Worm (Caenorhabditis elegans): ENCODE results near the gene pezo-1.

DNA sequence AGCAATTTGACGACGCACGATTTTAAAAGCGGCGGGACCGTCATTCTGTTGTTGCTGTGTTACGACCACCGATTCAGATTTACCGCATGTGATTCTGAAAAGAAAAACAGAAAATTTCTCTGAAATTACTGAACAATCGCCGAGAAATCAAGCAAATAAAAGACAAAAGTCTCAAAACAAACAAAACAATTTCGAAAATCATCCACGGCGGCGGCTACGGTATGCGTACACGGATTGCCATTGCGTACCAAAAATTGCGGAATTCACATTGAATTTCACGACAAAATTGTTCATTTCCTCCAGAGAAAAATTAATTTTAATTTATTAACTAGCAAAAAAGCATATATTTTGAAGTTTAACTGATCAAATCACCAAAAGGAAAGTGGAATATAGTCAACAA, at the start of gene pezo-1:
- TF ChIP-seq tab-1 (GFP tag; IDR thresholded peaks at IDR 0.05): no peak
- no peak for TF ChIP-seq med-1 (GFP tag; optimal IDR thresholded peaks at IDR 0.05; ENCODE audit: insufficient read depth)
- no peak for TF ChIP-seq flt-1 (GFP tag; IDR thresholded peaks at IDR 0.05)
- no peak for TF ChIP-seq T22C8.4 (GFP tag; IDR thresholded peaks at IDR 0.05)
- no peak for TF ChIP-seq cog-1 (tag; optimal IDR thresholded peaks at IDR 0.05)
- no peak for TF ChIP-seq ztf-23 (GFP tag; IDR thresholded peaks at IDR 0.05)
- no peak for TF ChIP-seq ref-1 (GFP tag; conservative IDR thresholded peaks at IDR 0.05)
- TF ChIP-seq ztf-29 (GFP tag; IDR thresholded peaks at IDR 0.05): no peak
- no peak for TF ChIP-seq klf-2 (GFP tag; conservative IDR thresholded peaks at IDR 0.05)
